Fruit fly (Drosophila melanogaster) whole organism, embryonic: Measurements from ENCODE around the gene CG9630.

Experiments
- Asciz ChIP-seq: fragments of 200-800 bp; sonication (Bioruptor generic); optimal IDR thresholded peaks from 2 replicates; lab custom pipeline; 2017; ENCODE audit warnings: missing biosample characterization, mild to moderate bottlenecking, missing genetic modification characterization, missing genetic modification reagents
- CG10274 ChIP-seq: fragments of 200-800 bp; sonication (Bioruptor generic); optimal IDR thresholded peaks from 3 replicates; lab custom pipeline; 2017; ENCODE audit warnings: missing biosample characterization, mild to moderate bottlenecking, missing genetic modification characterization
- CG10979 ChIP-seq: fragments of 200-800 bp; sonication (Bioruptor generic); optimal IDR thresholded peaks from 2 replicates; lab custom pipeline; 2018; ENCODE audit warnings: missing biosample characterization, mild to moderate bottlenecking, missing genetic modification characterization, moderate library complexity
- CG11093 ChIP-seq: fragments of 200-800 bp; sonication (Bioruptor generic); IDR thresholded peaks from 3 replicates; pipeline ENCODE4 v1.3.6; 2022; ENCODE audit warnings: missing biosample characterization, missing genetic modification characterization
- CG11398 ChIP-seq: fragments of 200-800 bp; sonication (Bioruptor generic); optimal IDR thresholded peaks from 2 replicates; lab custom pipeline; 2016; ENCODE audit warnings: missing biosample characterization, missing genetic modification characterization
- CG12155 ChIP-seq: fragments of 200-800 bp; sonication (Bioruptor generic); optimal IDR thresholded peaks from 3 replicates; lab custom pipeline; 2016; ENCODE audit warnings: missing biosample characterization, missing genetic modification characterization
- CG13287 ChIP-seq: fragments of 200-800 bp; sonication (Bioruptor generic); IDR thresholded peaks from 2 replicates; pipeline ENCODE4 v1.3.6; 2022; ENCODE audit warnings: missing biosample characterization, missing genetic modification characterization; ENCODE audit not compliant: partially characterized antibody
- CG13424 ChIP-seq: fragments of 200-800 bp; sonication (Bioruptor generic); optimal IDR thresholded peaks from 2 replicates; lab custom pipeline; 2019; ENCODE audit warnings: missing biosample characterization, mild to moderate bottlenecking, missing genetic modification characterization, moderate library complexity
- CG16863 ChIP-seq: fragments of 200-800 bp; sonication (Bioruptor generic); optimal IDR thresholded peaks from 3 replicates; lab custom pipeline; 2016; ENCODE audit warnings: missing biosample characterization, missing genetic modification characterization
- CG17186 ChIP-seq: fragments of 200-800 bp; sonication (Bioruptor generic); optimal IDR thresholded peaks from 3 replicates; lab custom pipeline; 2017; ENCODE audit warnings: missing biosample characterization, missing genetic modification reagents, missing genetic modification characterization
- CG2202 ChIP-seq: fragments of 200-800 bp; sonication (Bioruptor generic); optimal IDR thresholded peaks from 2 replicates; lab custom pipeline; 2018; ENCODE audit warnings: missing biosample characterization, mild to moderate bottlenecking, missing genetic modification characterization
- CG2875 ChIP-seq: fragments of 200-800 bp; sonication (Bioruptor generic); optimal IDR thresholded peaks from 2 replicates; lab custom pipeline; 2017; ENCODE audit warnings: missing biosample characterization, mild to moderate bottlenecking, missing genetic modification characterization, missing genetic modification reagents
- CG30020 ChIP-seq: fragments of 200-800 bp; optimal IDR thresholded peaks from 2 replicates; lab custom pipeline; 2019; ENCODE audit warnings: missing biosample characterization, mild to moderate bottlenecking, missing genetic modification characterization, moderate library complexity
- CG33557 ChIP-seq: fragments of 200-800 bp; sonication (Bioruptor generic); optimal IDR thresholded peaks from 2 replicates; lab custom pipeline; 2019; ENCODE audit warnings: missing biosample characterization, mild to moderate bottlenecking, missing genetic modification characterization, moderate library complexity
- CG4730 ChIP-seq: fragments of 200-800 bp; sonication (Bioruptor generic); IDR thresholded peaks from 2 replicates; pipeline ENCODE4 v1.3.6; 2022; ENCODE audit warnings: missing biosample characterization, missing genetic modification characterization
- CG9797 ChIP-seq: fragments of 200-800 bp; sonication (Bioruptor generic); optimal IDR thresholded peaks from 3 replicates; lab custom pipeline; 2018; ENCODE audit warnings: missing biosample characterization, mild to moderate bottlenecking, missing genetic modification characterization
- CkIIα-i1 ChIP-seq: fragments of 200-800 bp; sonication (Bioruptor generic); IDR thresholded peaks from 2 replicates; pipeline ENCODE4 v1.3.6; 2022; ENCODE audit warnings: missing biosample characterization, missing genetic modification characterization
- D ChIP-seq, 2 experiments: fragments of 200-800 bp in 1 of 2; fragments of >200 bp in 1 of 2; sonication (Bioruptor generic) in 1 of 2; optimal IDR thresholded peaks; 2 replicates in 1 of 2; 3 replicates in 1 of 2; lab custom pipeline; 2017; ENCODE audit warnings: mild to moderate bottlenecking in 1 of 2, missing biosample characterization in 1 of 2, missing genetic modification characterization in 1 of 2, missing genetic modification reagents in 1 of 2
- E2f1 ChIP-seq: fragments of 200-800 bp; sonication (Bioruptor generic); IDR thresholded peaks from 2 replicates; pipeline ENCODE4 v1.3.6; 2022; ENCODE audit warnings: missing biosample characterization, missing genetic modification characterization
- H2.0 ChIP-seq: fragments of 200-800 bp; sonication (Bioruptor generic); IDR thresholded peaks from 2 replicates; pipeline ENCODE4 v1.3.6; 2022; ENCODE audit warnings: missing biosample characterization, missing genetic modification characterization
- MBD-R2 ChIP-seq: fragments of 200-800 bp; sonication (Bioruptor generic); IDR thresholded peaks from 2 replicates; pipeline ENCODE4 v1.3.6; 2022; ENCODE audit warnings: missing biosample characterization, missing genetic modification characterization
- Max ChIP-seq: fragments of 200-800 bp; sonication (Bioruptor generic); optimal IDR thresholded peaks from 2 replicates; lab custom pipeline; 2016; ENCODE audit warnings: missing biosample characterization, mild to moderate bottlenecking, missing genetic modification characterization
- Meics ChIP-seq: fragments of 200-800 bp; sonication (Bioruptor generic); optimal IDR thresholded peaks from 2 replicates; lab custom pipeline; 2017; ENCODE audit warnings: missing biosample characterization, mild to moderate bottlenecking, missing genetic modification characterization
- Rx ChIP-seq: fragments of 200-800 bp; sonication (Bioruptor generic); IDR thresholded peaks from 2 replicates; pipeline ENCODE4 v1.3.6; 2022; ENCODE audit warnings: missing biosample characterization, missing genetic modification characterization
- Sin3A ChIP-seq: fragments of >200 bp; optimal IDR thresholded peaks from 2 replicates; lab custom pipeline; 2018
- Sry-δ ChIP-seq: fragments of 200-800 bp; sonication (Bioruptor generic); optimal IDR thresholded peaks from 2 replicates; lab custom pipeline; 2016; ENCODE audit warnings: missing biosample characterization, missing genetic modification characterization
- Vsx1 ChIP-seq: fragments of 200-800 bp; sonication (Bioruptor generic); optimal IDR thresholded peaks from 2 replicates; lab custom pipeline; 2017; ENCODE audit warnings: missing biosample characterization, mild to moderate bottlenecking, missing genetic modification characterization, missing genetic modification reagents
- al ChIP-seq: fragments of 200-800 bp; sonication (Bioruptor generic); IDR thresholded peaks from 2 replicates; pipeline ENCODE4 v1.3.6; 2022; ENCODE audit warnings: missing biosample characterization, missing genetic modification characterization
- cad ChIP-seq: fragments of >200 bp; optimal IDR thresholded peaks from 2 replicates; lab custom pipeline; 2017; ENCODE audit warnings: missing biosample characterization, missing genetic modification characterization
- caup ChIP-seq: fragments of 200-800 bp; sonication (Bioruptor generic); optimal IDR thresholded peaks from 3 replicates; lab custom pipeline; 2017; ENCODE audit warnings: missing biosample characterization, mild to moderate bottlenecking, missing genetic modification characterization, moderate library complexity; ENCODE audit not compliant: severe bottlenecking
- cg ChIP-seq: fragments of 200-800 bp; sonication (Bioruptor generic); optimal IDR thresholded peaks from 3 replicates; lab custom pipeline; 2019; ENCODE audit warnings: missing biosample characterization, mild to moderate bottlenecking, missing genetic modification characterization, moderate library complexity
- corto ChIP-seq: fragments of 200-800 bp; sonication (Bioruptor generic); optimal IDR thresholded peaks from 2 replicates; lab custom pipeline; 2016; ENCODE audit warnings: missing biosample characterization, mild to moderate bottlenecking, missing genetic modification characterization, moderate library complexity
- dmrt11E ChIP-seq: fragments of 200-800 bp; sonication (Bioruptor generic); optimal IDR thresholded peaks from 3 replicates; lab custom pipeline; 2018; ENCODE audit warnings: missing biosample characterization, mild to moderate bottlenecking, missing genetic modification characterization, moderate library complexity
- ewg ChIP-seq: fragments of 200-800 bp; sonication (Bioruptor generic); optimal IDR thresholded peaks from 3 replicates; lab custom pipeline; 2017; ENCODE audit warnings: mild to moderate bottlenecking, missing biosample characterization, missing genetic modification reagents, missing genetic modification characterization
- ftz-f1 ChIP-seq: fragments of 200-800 bp; sonication (Bioruptor generic); optimal IDR thresholded peaks from 2 replicates; lab custom pipeline; 2016; ENCODE audit warnings: missing biosample characterization, missing genetic modification characterization
- gce ChIP-seq: fragments of 200-800 bp; sonication (Bioruptor generic); IDR thresholded peaks from 3 replicates; pipeline ENCODE4 v1.3.6; 2022; ENCODE audit warnings: missing biosample characterization, missing genetic modification characterization
- gsb-n ChIP-seq: fragments of 200-800 bp; sonication (Bioruptor generic); optimal IDR thresholded peaks from 3 replicates; lab custom pipeline; 2018; ENCODE audit warnings: missing biosample characterization, mild to moderate bottlenecking, missing genetic modification characterization
- gt ChIP-seq: fragments of 200-800 bp; sonication (Bioruptor generic); IDR thresholded peaks from 2 replicates; pipeline ENCODE4 v1.3.6; 2022; ENCODE audit warnings: missing biosample characterization, missing genetic modification characterization
- hb ChIP-seq: fragments of 200-800 bp; sonication (Bioruptor generic); IDR thresholded peaks from 3 replicates; pipeline ENCODE4 v1.3.6; 2022; ENCODE audit warnings: missing biosample characterization, missing genetic modification characterization; ENCODE audit not compliant: partially characterized antibody
- jigr1 ChIP-seq: fragments of 200-800 bp; sonication (Bioruptor generic); IDR thresholded peaks from 3 replicates; pipeline ENCODE4 v1.3.6; 2022; ENCODE audit warnings: missing biosample characterization, missing genetic modification characterization
- jing ChIP-seq: fragments of 200-800 bp; sonication (Bioruptor generic); optimal IDR thresholded peaks from 2 replicates; lab custom pipeline; 2018; ENCODE audit warnings: missing biosample characterization, mild to moderate bottlenecking, missing genetic modification characterization
- lola ChIP-seq, 3 experiments: fragments of >200 bp in 2 of 3; fragments of 200-800 bp in 1 of 3; sonication (Bioruptor generic) in 1 of 3; optimal IDR thresholded peaks; 2 replicates each; lab custom pipeline; 2017 to 2019; ENCODE audit warnings: missing biosample characterization in 3 of 3, missing genetic modification characterization in 3 of 3, mild to moderate bottlenecking in 1 of 3, moderate library complexity in 1 of 3
- nerfin-1 ChIP-seq: fragments of 200-800 bp; sonication (Bioruptor generic); optimal IDR thresholded peaks from 3 replicates; lab custom pipeline; 2019; ENCODE audit warnings: missing biosample characterization, mild to moderate bottlenecking, missing genetic modification characterization, moderate library complexity
- nom ChIP-seq: fragments of 200-800 bp; sonication (Bioruptor generic); optimal IDR thresholded peaks from 2 replicates; lab custom pipeline; 2017; ENCODE audit warnings: missing biosample characterization, missing genetic modification characterization, mild to moderate bottlenecking, moderate library complexity, missing genetic modification reagents
- pb ChIP-seq: fragments of 200-800 bp; sonication (Bioruptor generic); optimal IDR thresholded peaks from 3 replicates; lab custom pipeline; 2016; ENCODE audit warnings: missing biosample characterization, missing genetic modification characterization
- tna ChIP-seq: fragments of 200-800 bp; sonication (Bioruptor generic); IDR thresholded peaks from 2 replicates; pipeline ENCODE4 v1.3.6; 2022; ENCODE audit warnings: missing biosample characterization, missing genetic modification characterization; ENCODE audit not compliant: partially characterized antibody
- wdn ChIP-seq: fragments of 200-800 bp; sonication (Bioruptor generic); IDR thresholded peaks from 2 replicates; pipeline ENCODE4 v1.3.6; 2022; ENCODE audit warnings: missing biosample characterization, missing genetic modification characterization
- zfh2 ChIP-seq: fragments of 200-800 bp; sonication (Bioruptor generic); optimal IDR thresholded peaks from 2 replicates; lab custom pipeline; 2016; ENCODE audit warnings: missing biosample characterization, missing genetic modification characterization

Gene CG9630

DNA sequence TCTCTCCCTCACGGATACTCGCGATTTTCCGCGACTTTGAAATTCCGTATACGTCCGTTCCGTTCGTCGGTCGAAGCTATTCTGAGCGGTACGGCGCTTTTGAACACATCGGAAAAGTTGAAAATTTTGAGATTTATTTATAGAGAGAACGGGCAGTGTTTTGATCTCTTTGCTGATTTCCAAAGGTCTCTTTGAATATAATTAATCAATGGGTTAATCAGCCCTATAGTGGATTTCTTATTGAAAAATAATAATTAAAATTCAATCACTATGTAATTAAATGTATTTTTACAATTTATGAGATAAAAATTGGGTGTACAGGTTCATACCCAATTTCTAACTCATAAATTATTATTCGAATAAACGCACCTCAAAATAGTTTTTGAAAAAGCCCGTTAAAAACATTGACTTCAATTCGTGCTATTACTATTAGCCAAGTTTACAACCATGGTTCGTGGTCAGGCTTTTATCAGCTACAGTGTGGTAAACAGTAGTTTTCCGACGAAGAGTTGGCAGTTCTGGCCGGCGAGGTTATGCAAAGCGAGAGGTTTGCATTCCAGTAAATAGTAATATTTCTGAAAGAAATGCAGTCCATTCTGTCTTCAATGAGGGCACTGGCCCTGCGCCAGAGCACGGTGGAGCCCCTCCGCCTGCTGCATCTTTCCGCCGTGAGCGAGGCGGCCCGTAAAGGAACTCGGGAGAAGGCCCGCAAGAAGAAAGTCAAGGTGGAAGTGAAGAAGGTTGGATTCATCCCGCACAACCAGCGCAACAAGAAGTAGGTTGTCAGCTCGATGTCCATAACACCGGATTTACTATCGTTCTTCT lies 31.4 kb upstream of the CG9630 start, which contains the start of the genes CG9626 and mRpL1 (continued):
- TF ChIP-seq CG17186 (GFP tag; lab: Kevin White, UChicago) (peak; percentile 64), Max (GFP tag; lab: Kevin White, UChicago) (peak; percentile 8), nerfin-1 (tag; lab: Kevin White, UChicago) (peak; percentile 40), CG16863 (GFP tag; lab: Kevin White, UChicago) (no peak), CG11093 (GFP tag; lab: Robert Waterston, UW) (no peak), gsb-n (tag; lab: Kevin White, UChicago) (no peak), CG9797 (GFP tag; lab: Kevin White, UChicago) (peak; percentile 47), nom (no peak), hb (GFP tag; lab: Robert Waterston, UW) (no peak), CG4730 (GFP tag; lab: Robert Waterston, UW) (no peak), CG13424 (tag; lab: Kevin White, UChicago) (no peak), CkIIα-i1 (GFP tag; lab: Robert Waterston, UW) (no peak), wdn (GFP tag; lab: Robert Waterston, UW) (no peak), Sry-δ (GFP tag; lab: Kevin White, UChicago) (peak; percentile 69), CG13287 (GFP tag; lab: Robert Waterston, UW) (peak; percentile 60), MBD-R2 (GFP tag; lab: Robert Waterston, UW) (peak; percentile 91), Rx (GFP tag; lab: Robert Waterston, UW) (no peak), CG2875 (no peak), gt (GFP tag; lab: Robert Waterston, UW) (no peak), zfh2 (GFP tag; lab: Kevin White, UChicago) (peak; percentile 47), dmrt11E (tag; lab: Kevin White, UChicago) (peak; percentile 6), CG10979 (peak; percentile 3), tna (GFP tag; lab: Robert Waterston, UW) (no peak), H2.0 (GFP tag; lab: Robert Waterston, UW) (no peak), Sin3A (lab: Kevin White, UChicago) (peak; percentile 49), pb (GFP tag; lab: Kevin White, UChicago) (no peak), al (GFP tag; lab: Robert Waterston, UW) (no peak), ewg (GFP tag; lab: Kevin White, UChicago) (no peak), Vsx1 (GFP tag; lab: Kevin White, UChicago) (no peak), CG11398 (GFP tag; lab: Kevin White, UChicago) (no peak), E2f1 (GFP tag; lab: Robert Waterston, UW) (no peak), gce (GFP tag; lab: Robert Waterston, UW) (no peak), Asciz (no peak), CG2202 (tag; lab: Kevin White, UChicago) (no peak), CG30020 (tag; lab: Kevin White, UChicago) (peak; percentile 29), CG12155 (GFP tag; lab: Kevin White, UChicago) (peak; percentile 35), jigr1 (GFP tag; lab: Robert Waterston, UW) (no peak), jing (no peak), lola (GFP tag; optimal IDR thresholded peaks at IDR 0.05; lab: Kevin White, UChicago) (no peak), corto (GFP tag; lab: Kevin White, UChicago) (no peak), ftz-f1 (GFP tag; lab: Kevin White, UChicago) (peak; percentile 94), CG10274 (GFP tag; lab: Kevin White, UChicago) (no peak), caup (GFP tag; lab: Kevin White, UChicago) (no peak), CG33557 (no peak), D (optimal IDR thresholded peaks at IDR 0.05; lab: Kevin White, UChicago) (no peak), D (GFP tag; optimal IDR thresholded peaks at IDR 0.05; lab: Kevin White, UChicago) (no peak), Meics (GFP tag; lab: Kevin White, UChicago) (peak; percentile 9), cad (GFP tag; lab: Kevin White, UChicago) (no peak), cg (GFP tag; lab: Kevin White, UChicago) (no peak)
